Fruit fly (Drosophila melanogaster) whole organism, pupa: Measurements from ENCODE around the gene Dhfr.

ENCODE experiments used
- CG13204 ChIP-seq: fragments of 200-800 bp; sonication (Bioruptor generic); optimal IDR thresholded peaks from 2 replicates; lab custom pipeline; 2018; ENCODE audit warnings: missing biosample characterization, mild to moderate bottlenecking, missing genetic modification characterization, moderate library complexity
- CG32121 ChIP-seq: fragments of 200-800 bp; sonication (Bioruptor generic); IDR thresholded peaks from 2 replicates; pipeline ENCODE4 v1.3.6; 2022; ENCODE audit warnings: missing biosample characterization, missing genetic modification characterization
- CG9948 ChIP-seq: fragments of 200-800 bp; sonication (Bioruptor generic); optimal IDR thresholded peaks from 2 replicates; lab custom pipeline; 2018; ENCODE audit warnings: missing biosample characterization, mild to moderate bottlenecking, missing genetic modification characterization, moderate library complexity
- Pif1B ChIP-seq: fragments of 200-800 bp; sonication (Bioruptor generic); optimal IDR thresholded peaks from 3 replicates; lab custom pipeline; 2016; ENCODE audit warnings: missing biosample characterization, missing genetic modification characterization
- fd96Ca ChIP-seq: fragments of 200-800 bp; sonication (Bioruptor generic); IDR thresholded peaks from 3 replicates; pipeline ENCODE4 v1.3.6; 2022; ENCODE audit warnings: missing biosample characterization, missing genetic modification characterization

DNA sequence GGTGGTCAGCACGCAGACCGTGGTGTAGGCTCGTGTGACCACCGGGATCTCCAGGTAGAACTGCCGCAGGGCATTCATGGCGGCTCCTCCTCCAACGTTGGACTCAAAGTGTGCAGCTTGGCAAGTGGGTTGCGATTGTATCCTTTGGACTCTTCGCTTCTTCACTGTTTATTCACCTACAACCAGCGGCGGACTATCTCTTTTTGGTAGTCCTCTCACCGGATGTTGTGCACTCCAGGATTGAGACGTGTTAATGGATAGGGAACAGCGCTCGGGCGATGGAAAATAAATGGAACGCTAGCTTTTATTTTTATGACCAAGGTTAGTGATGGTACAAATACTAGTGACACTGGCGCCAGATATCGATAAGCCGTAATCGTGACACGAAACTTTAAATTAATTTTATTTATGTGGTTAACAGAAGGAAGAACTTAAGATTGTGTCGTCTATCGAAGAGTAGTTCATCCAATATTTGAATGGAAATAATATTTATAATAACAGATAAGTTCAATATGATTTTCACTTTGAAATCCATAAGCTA, 3.0 kb downstream of the Dhfr start, which contains the start of gene Der-2:
- no peak for TF ChIP-seq CG13204 (GFP tag; lab: Kevin White, UChicago)
- TF ChIP-seq CG32121: no peak
- TF ChIP-seq CG9948 (tag; lab: Kevin White, UChicago): no peak
- TF ChIP-seq Pif1B (GFP tag; lab: Kevin White, UChicago): no peak
- TF ChIP-seq fd96Ca (GFP tag; lab: Robert Waterston, UW): no peak
